Worm (Caenorhabditis elegans) whole organism, mixed stage, embryonic: ENCODE results near the gene C45H4.18.

ENCODE experiments used
- cnd-1 ChIP-seq: fragments of 200-800 bp; sonication (Bioruptor generic); optimal IDR thresholded peaks from 2 replicates; lab custom pipeline; 2018; ENCODE audit warnings: mild to moderate bottlenecking, missing genetic modification characterization, missing compliant biosample characterization
- nhr-28 ChIP-seq: fragments of 150-350 bp; optimal IDR thresholded peaks from 2 replicates; lab custom pipeline; 2014; ENCODE audit warnings: missing biosample characterization, missing genetic modification characterization
- ztf-11 ChIP-seq: fragments of 150-350 bp; optimal IDR thresholded peaks from 2 replicates; lab custom pipeline; 2014; ENCODE audit warnings: missing biosample characterization, missing genetic modification characterization

DNA sequence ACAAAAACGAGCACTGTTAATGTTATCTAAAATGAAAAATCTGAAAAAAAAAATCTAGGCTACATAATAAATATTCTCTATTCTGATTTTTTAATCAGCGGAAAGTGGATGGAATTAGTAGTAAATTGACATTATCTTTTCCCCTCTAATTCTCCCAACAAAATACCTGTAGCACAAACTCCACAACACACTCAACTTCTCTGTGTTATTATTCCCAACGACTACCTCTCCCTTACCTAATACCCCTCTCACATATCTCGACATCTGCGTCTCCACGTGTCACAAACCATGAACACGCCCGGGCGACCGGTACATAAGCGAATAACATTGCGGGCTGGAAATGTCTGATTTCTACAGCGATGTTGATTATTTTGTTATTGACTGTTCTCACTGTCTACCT is 7.8 kb downstream of the C45H4.18 start, which contains the start of gene cyp-33C2:
- TF ChIP-seq ztf-11 (tag; lab: Kevin White, UChicago), result no peak
- no peak for TF ChIP-seq cnd-1 (tag; lab: Kevin White, UChicago)
- TF ChIP-seq nhr-28 (tag; lab: Kevin White, UChicago), result no peak
